Fruit fly (Drosophila melanogaster): ENCODE results near the gene CG13318.

The CG13318 gene

DNA sequence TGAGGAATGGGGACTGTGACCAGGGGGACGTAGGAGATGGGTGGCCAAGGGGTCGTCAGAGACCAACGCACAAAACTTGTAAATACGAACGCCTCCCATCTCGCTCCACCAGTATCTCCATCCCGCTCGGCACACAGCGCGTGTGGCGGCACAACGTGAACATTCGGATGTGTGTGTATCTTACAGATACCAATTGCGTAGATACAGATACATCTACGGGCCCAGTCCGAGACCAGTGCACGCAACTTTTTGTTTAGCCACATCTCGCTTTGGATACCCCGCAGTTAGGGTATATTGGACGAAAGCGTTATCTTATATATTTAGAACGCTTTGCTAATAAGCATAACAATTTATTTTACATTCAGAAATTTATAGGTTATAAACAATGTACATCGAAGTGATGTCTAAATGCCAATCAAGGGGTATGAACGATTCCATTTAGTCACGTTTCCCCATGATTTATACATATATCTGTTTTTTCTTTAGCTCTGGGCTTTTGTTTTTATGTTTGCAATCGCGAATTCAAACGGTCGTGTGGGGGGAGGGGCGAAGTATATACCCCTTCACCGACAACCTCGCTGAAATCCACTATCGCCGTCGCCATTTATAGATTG is 38.9 kb upstream of the CG13318 start (continued):
- TF ChIP-seq CG1792 (GFP tag; optimal IDR thresholded peaks at IDR 0.05) (peak; percentile 98), Med (GFP tag) (peak; percentile 100), CG9609 (GFP tag; optimal IDR thresholded peaks at IDR 0.05) (peak; percentile 98), Hmr (GFP tag; optimal IDR thresholded peaks at IDR 0.05) (peak; percentile 100), CG33213 (GFP tag; optimal IDR thresholded peaks at IDR 0.05) (peak; percentile 99), ftz-f1 (GFP tag; optimal IDR thresholded peaks at IDR 0.05) (peak; percentile 91), Doc3 (GFP tag; IDR thresholded peaks at IDR 0.05; ENCODE audit: partially characterized antibody) (no peak), yki (optimal IDR thresholded peaks at IDR 0.05) (no peak), CG1647 (GFP tag; optimal IDR thresholded peaks at IDR 0.05) (peak; percentile 99), CHES-1-like (GFP tag; optimal IDR thresholded peaks at IDR 0.05) (peak; percentile 99), Ravus (GFP tag; IDR thresholded peaks at IDR 0.05) (peak; percentile 98), mam (GFP tag; optimal IDR thresholded peaks at IDR 0.05) (peak; percentile 99), Dip3 (GFP tag; optimal IDR thresholded peaks at IDR 0.05) (peak; percentile 99), Abd-B (GFP tag; optimal IDR thresholded peaks at IDR 0.05) (peak; percentile 99), Ets97D (GFP tag; optimal IDR thresholded peaks at IDR 0.05) (peak; percentile 93), CG6791 (GFP tag; IDR thresholded peaks at IDR 0.05; ENCODE audit: partially characterized antibody) (no peak), Elba2 (GFP tag; optimal IDR thresholded peaks at IDR 0.05) (peak; percentile 81), lola (GFP tag; optimal IDR thresholded peaks at IDR 0.05) (peak in 1 of 3 experiments; percentile 97), Hr3 (GFP tag; optimal IDR thresholded peaks at IDR 0.05) (peak; percentile 99), Camta (GFP tag; optimal IDR thresholded peaks at IDR 0.05) (peak; percentile 99), disco-r (GFP tag; optimal IDR thresholded peaks at IDR 0.05) (peak; percentile 98), stc (GFP tag; IDR thresholded peaks at IDR 0.05) (peak; percentile 98), hbn (GFP tag; IDR thresholded peaks at IDR 0.05; ENCODE audit: partially characterized antibody) (no peak), CG10321 (GFP tag; IDR thresholded peaks at IDR 0.05) (peak; percentile 85), ab (GFP tag; optimal IDR thresholded peaks at IDR 0.05) (peak; percentile 97), lmd (GFP tag; IDR thresholded peaks at IDR 0.05) (peak; percentile 99), CG11504 (tag; optimal IDR thresholded peaks at IDR 0.05) (peak; percentile 99), CG4730 (GFP tag; IDR thresholded peaks at IDR 0.05) (peak; percentile 98), slp2 (GFP tag; optimal IDR thresholded peaks at IDR 0.05) (peak; percentile 96), lilli (GFP tag; optimal IDR thresholded peaks at IDR 0.05) (peak; percentile 100), CG4617 (GFP tag; optimal IDR thresholded peaks at IDR 0.05; ENCODE audit: borderline replicate concordance) (peak; percentile 99), HLH3B (GFP tag; IDR thresholded peaks at IDR 0.05) (peak; percentile 99), CG11695 (GFP tag; IDR thresholded peaks at IDR 0.05) (peak; percentile 99), kni (GFP tag; optimal IDR thresholded peaks at IDR 0.05) (peak; percentile 94), dimm (GFP tag; IDR thresholded peaks at IDR 0.05) (peak; percentile 98), Gsc (GFP tag; IDR thresholded peaks at IDR 0.05) (no peak), crol (GFP tag; IDR thresholded peaks at IDR 0.05) (peak; percentile 97), CG6654 (GFP tag; optimal IDR thresholded peaks at IDR 0.05) (peak; percentile 92), ttk (GFP tag; IDR thresholded peaks at IDR 0.05) (peak; percentile 98), HmgD (GFP tag; optimal IDR thresholded peaks at IDR 0.05) (peak; percentile 98), bcd (GFP tag; optimal IDR thresholded peaks at IDR 0.05) (peak; percentile 99), Lim3 (GFP tag; IDR thresholded peaks at IDR 0.05) (peak; percentile 97), CG4707 (GFP tag; optimal IDR thresholded peaks at IDR 0.05) (peak; percentile 94), Bdp1 (GFP tag; optimal IDR thresholded peaks at IDR 0.05) (peak; percentile 94), Antp (GFP tag; optimal IDR thresholded peaks at IDR 0.05) (peak; percentile 98), gce (GFP tag; IDR thresholded peaks at IDR 0.05) (peak; percentile 98), Bgb (GFP tag; IDR thresholded peaks at IDR 0.05; ENCODE audit: partially characterized antibody) (peak; percentile 61; the same call in 1 of the 2 replicates), CG31224 (GFP tag; IDR thresholded peaks at IDR 0.05) (peak; percentile 98), cato (GFP tag; optimal IDR thresholded peaks at IDR 0.05; ENCODE audit: borderline replicate concordance) (peak; percentile 98), CoRest (tag; optimal IDR thresholded peaks at IDR 0.05) (peak; percentile 99), Meics (GFP tag; optimal IDR thresholded peaks at IDR 0.05) (peak; percentile 99)

Measured in whole organism, embryonic.